Worm (Caenorhabditis elegans): ENCODE measurements around the gene C05D12.4.

C05D12.4 gene

ce11 chrII:11453025-11453424, 21.3 kb downstream of the C05D12.4 start, which contains the start of gene rsp-1 (continued):
- TF ChIP-seq set-16 (GFP tag; IDR thresholded peaks at IDR 0.05), result 0 out of 2 replicates have a peak, but pooled peaks have one; percentile 7
- TF ChIP-seq rbr-2 (tag; optimal IDR thresholded peaks at IDR 0.05), result peak; percentile 94
- no peak for TF ChIP-seq cey-2 (tag; optimal IDR thresholded peaks at IDR 0.05; ENCODE audit: borderline replicate concordance, insufficient read depth)
- peak; percentile 97 for TF ChIP-seq dve-1 (tag; optimal IDR thresholded peaks at IDR 0.05; ENCODE audit: insufficient read depth)
- no peak for TF ChIP-seq egl-27 (tag; optimal IDR thresholded peaks at IDR 0.05)
- peak; percentile 61; the same call in 1 of the 2 replicates for TF ChIP-seq ctbp-1 (GFP tag; IDR thresholded peaks at IDR 0.05)
- TF ChIP-seq hlh-11 (tag; optimal IDR thresholded peaks at IDR 0.05), result peak; percentile 91
- no peak for TF ChIP-seq tag-97 (GFP tag; IDR thresholded peaks at IDR 0.05)
- TF ChIP-seq lin-13 (GFP tag; optimal IDR thresholded peaks at IDR 0.05), result peak; percentile 93
- no peak for TF ChIP-seq mxl-2 (GFP tag; conservative IDR thresholded peaks at IDR 0.05)
- TF ChIP-seq madf-5 (GFP tag; IDR thresholded peaks at IDR 0.05), result no peak
- TF ChIP-seq php-3 (GFP tag; IDR thresholded peaks at IDR 0.05), result peak; percentile 76
- TF ChIP-seq spr-3 (GFP tag; optimal IDR thresholded peaks at IDR 0.05), result peak; percentile 49
- TF ChIP-seq nhr-237 (tag; optimal IDR thresholded peaks at IDR 0.05), result no peak
- TF ChIP-seq pha-4 (GFP tag; IDR thresholded peaks at IDR 0.05), result peak; percentile 46; the same call in 1 of the 2 replicates
- peak; percentile 33 for TF ChIP-seq pha-4 (tag; optimal IDR thresholded peaks at IDR 0.05)
- TF ChIP-seq nhr-11 (tag; optimal IDR thresholded peaks at IDR 0.05), result peak; percentile 77
- no peak for TF ChIP-seq nhr-41 (GFP tag; IDR thresholded peaks at IDR 0.05)
- peak; percentile 81 for TF ChIP-seq daf-19 (GFP tag; conservative IDR thresholded peaks at IDR 0.05)
- TF ChIP-seq skn-1 (tag; optimal IDR thresholded peaks at IDR 0.05), result no peak
- no peak for TF ChIP-seq lin-39 (tag; optimal IDR thresholded peaks at IDR 0.05)
- no peak for TF ChIP-seq lir-3 (tag; optimal IDR thresholded peaks at IDR 0.05)
- peak; percentile 55 for TF ChIP-seq zip-2 (tag; optimal IDR thresholded peaks at IDR 0.05)
- peak; percentile 86 for TF ChIP-seq dpl-1 (GFP tag; optimal IDR thresholded peaks at IDR 0.05)
- peak; percentile 79 for TF ChIP-seq nhr-28 (tag; optimal IDR thresholded peaks at IDR 0.05)
- no peak for TF ChIP-seq lim-7 (GFP tag; IDR thresholded peaks at IDR 0.05)
- TF ChIP-seq vab-7 (GFP tag; IDR thresholded peaks at IDR 0.05), result peak; percentile 46; the same call in 1 of the 2 replicates
- peak; percentile 74 to 94 for TF ChIP-seq lsy-2 (tag; optimal IDR thresholded peaks at IDR 0.05)
- TF ChIP-seq dmd-9 (GFP tag; IDR thresholded peaks at IDR 0.05), result peak; percentile 83
- TF ChIP-seq daf-12 (tag; optimal IDR thresholded peaks at IDR 0.05), result no peak
- no peak for TF ChIP-seq nhr-111 (GFP tag; optimal IDR thresholded peaks at IDR 0.05)
- peak; percentile 53; the same call in 1 of the 2 replicates for TF ChIP-seq snpc-1.2 (GFP tag; IDR thresholded peaks at IDR 0.05)
- no peak for TF ChIP-seq fos-1 (tag; optimal IDR thresholded peaks at IDR 0.05)
- TF ChIP-seq duxl-1 (tag; optimal IDR thresholded peaks at IDR 0.05; ENCODE audit: poor library complexity), result peak; percentile 85
- peak; percentile 64; the same call in 1 of the 2 replicates for TF ChIP-seq lin-29 (GFP tag; IDR thresholded peaks at IDR 0.05)
- TF ChIP-seq mdt-29 (GFP tag; IDR thresholded peaks at IDR 0.05), result 0 out of 2 replicates have a peak, but pooled peaks have one; percentile 11

- TF ChIP-seq dmd-6 (GFP tag; IDR thresholded peaks at IDR 0.05) (peak; percentile 13; the same call in 1 of the 2 replicates), jun-1 (tag; optimal IDR thresholded peaks at IDR 0.05) (no peak), hmg-1.1 (GFP tag; IDR thresholded peaks at IDR 0.05) (0 out of 2 replicates have a peak, but pooled peaks have one; percentile 10)
Measured at ce11 chrII:11453639-11454038, 22.0 kb downstream of the C05D12.4 start.

- TF ChIP-seq dmd-9 (GFP tag; IDR thresholded peaks at IDR 0.05) (no peak), set-16 (GFP tag; IDR thresholded peaks at IDR 0.05) (peak; percentile 89), nhr-48 (tag; optimal IDR thresholded peaks at IDR 0.05) (no peak), aha-1 (tag) (peak; percentile 13), mxl-2 (GFP tag; conservative IDR thresholded peaks at IDR 0.05) (no peak), nhr-76 (tag; optimal IDR thresholded peaks at IDR 0.05) (no peak), ceh-32 (tag; optimal IDR thresholded peaks at IDR 0.05; ENCODE audit: poor library complexity) (no peak)
Measured at ce11 chrII:11455140-11455539, 23.5 kb downstream of the C05D12.4 start.

All from whole organism, L4 larva.